Worm (Caenorhabditis elegans) whole organism, mixed stage, embryonic: ENCODE results near the gene cyn-6.

Source experiments
- ces-1 ChIP-seq: fragments of 150-350 bp; optimal IDR thresholded peaks from 2 replicates; lab custom pipeline; 2014; ENCODE audit warnings: missing biosample characterization, missing genetic modification reagents, missing genetic modification characterization
- ham-2 ChIP-seq: fragments of 200-800 bp; sonication (Bioruptor generic); optimal IDR thresholded peaks from 2 replicates; lab custom pipeline; 2018; ENCODE audit warnings: mild to moderate bottlenecking, missing genetic modification characterization, missing compliant biosample characterization
- mls-2 ChIP-seq: sonication (generic microtip); optimal IDR thresholded peaks from 2 replicates; lab custom pipeline; 2016; ENCODE audit warnings: mild to moderate bottlenecking, missing genetic modification characterization, moderate library complexity, missing compliant biosample characterization
- nhr-12 ChIP-seq: fragments of 150-350 bp; optimal IDR thresholded peaks from 2 replicates; lab custom pipeline; 2014; ENCODE audit warnings: missing biosample characterization, missing genetic modification characterization
- nhr-76 ChIP-seq: sonication (generic microtip); optimal IDR thresholded peaks from 2 replicates; lab custom pipeline; 2017; ENCODE audit warnings: missing biosample characterization, missing genetic modification characterization
- snpc-4 ChIP-seq: fragments of 150-350 bp; optimal IDR thresholded peaks from 2 replicates; lab custom pipeline; 2014; ENCODE audit warnings: missing biosample characterization, missing genetic modification characterization
- unc-39 ChIP-seq: fragments of 150-350 bp; optimal IDR thresholded peaks from 2 replicates; lab custom pipeline; 2014; ENCODE audit warnings: missing biosample characterization, missing genetic modification characterization
- ztf-11 ChIP-seq: fragments of 150-350 bp; optimal IDR thresholded peaks from 2 replicates; lab custom pipeline; 2014; ENCODE audit warnings: missing biosample characterization, missing genetic modification characterization

DNA sequence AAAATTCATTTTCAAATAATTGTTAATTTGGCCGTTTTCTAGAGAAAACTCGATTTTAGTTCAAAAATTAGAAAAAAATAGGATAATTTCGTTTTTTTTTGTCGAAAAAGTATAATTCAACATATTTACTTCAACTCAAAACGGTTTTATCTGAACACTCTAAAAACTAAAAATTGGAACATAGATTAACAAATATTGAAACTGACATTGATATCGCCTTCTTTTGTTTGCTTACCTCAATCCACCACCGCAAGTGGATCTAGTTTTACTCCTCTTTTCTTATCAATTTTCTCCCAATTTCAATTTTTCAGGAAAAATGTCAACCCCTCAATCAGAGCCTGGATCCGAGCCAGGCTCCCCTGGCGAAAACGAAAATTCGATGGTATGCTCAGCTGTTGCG lies 8.3 kb upstream of the cyn-6 start, which contains the start of gene ptl-1:
- TF ChIP-seq ztf-11 (tag; lab: Kevin White, UChicago) = no peak
- TF ChIP-seq ham-2 (GFP tag; lab: Kevin White, UChicago) = no peak
- TF ChIP-seq nhr-12 (tag; lab: Kevin White, UChicago) = no peak
- TF ChIP-seq nhr-76 (tag; lab: Kevin White, UChicago) = no peak
- no peak for TF ChIP-seq mls-2 (tag; lab: Kevin White, UChicago)
- TF ChIP-seq snpc-4 (tag; lab: Kevin White, UChicago) = no peak
- TF ChIP-seq unc-39 (tag; lab: Kevin White, UChicago) = no peak
- TF ChIP-seq ces-1 = no peak
